Fruit fly (Drosophila melanogaster) whole organism, embryonic: ENCODE data around the gene MTF-1.

Experiments used
- Antp ChIP-seq: fragments of 200-800 bp; sonication (Bioruptor generic); optimal IDR thresholded peaks from 3 replicates; lab custom pipeline; 2016; ENCODE audit warnings: missing biosample characterization, missing genetic modification characterization
- Asciz ChIP-seq: fragments of 200-800 bp; sonication (Bioruptor generic); optimal IDR thresholded peaks from 2 replicates; lab custom pipeline; 2017; ENCODE audit warnings: missing biosample characterization, mild to moderate bottlenecking, missing genetic modification characterization, missing genetic modification reagents
- Blimp-1 ChIP-seq: fragments of 200-800 bp; sonication (Bioruptor generic); optimal IDR thresholded peaks from 3 replicates; lab custom pipeline; 2018; ENCODE audit warnings: missing biosample characterization, missing genetic modification characterization, mild to moderate bottlenecking, moderate library complexity, missing genetic modification reagents
- CG10431 ChIP-seq: fragments of 200-800 bp; sonication (Bioruptor generic); optimal IDR thresholded peaks from 3 replicates; lab custom pipeline; 2018; ENCODE audit warnings: missing biosample characterization, mild to moderate bottlenecking, missing genetic modification characterization
- CG10565 ChIP-seq: fragments of 200-800 bp; sonication (Bioruptor generic); optimal IDR thresholded peaks from 3 replicates; lab custom pipeline; 2016; ENCODE audit warnings: missing biosample characterization, mild to moderate bottlenecking, missing genetic modification characterization
- CG10654 ChIP-seq: fragments of 200-800 bp; sonication (Bioruptor generic); optimal IDR thresholded peaks from 2 replicates; lab custom pipeline; 2016; ENCODE audit warnings: missing biosample characterization, missing genetic modification characterization
- CG11696 ChIP-seq: fragments of 200-800 bp; sonication (Bioruptor generic); IDR thresholded peaks from 2 replicates; pipeline ENCODE4 v1.3.6; 2022; ENCODE audit warnings: missing biosample characterization, missing genetic modification characterization
- CG12155 ChIP-seq: fragments of 200-800 bp; sonication (Bioruptor generic); optimal IDR thresholded peaks from 3 replicates; lab custom pipeline; 2016; ENCODE audit warnings: missing biosample characterization, missing genetic modification characterization
- CG12236 ChIP-seq: fragments of 200-800 bp; sonication (Bioruptor generic); optimal IDR thresholded peaks from 2 replicates; lab custom pipeline; 2016; ENCODE audit warnings: missing biosample characterization, missing genetic modification characterization
- CG1233 ChIP-seq: fragments of 200-800 bp; sonication (Bioruptor generic); optimal IDR thresholded peaks from 4 replicates; lab custom pipeline; 2018; ENCODE audit warnings: missing biosample characterization, mild to moderate bottlenecking, missing genetic modification characterization
- CG1602 ChIP-seq: fragments of 200-800 bp; sonication (Bioruptor generic); optimal IDR thresholded peaks from 3 replicates; lab custom pipeline; 2016; ENCODE audit warnings: missing biosample characterization, missing genetic modification characterization
- CG16779 ChIP-seq: fragments of 200-800 bp; sonication (Bioruptor generic); IDR thresholded peaks from 2 replicates; pipeline ENCODE4 v1.3.6; 2022; ENCODE audit warnings: missing biosample characterization, missing genetic modification characterization
- CG17802 ChIP-seq: fragments of 200-800 bp; sonication (Bioruptor generic); optimal IDR thresholded peaks from 2 replicates; lab custom pipeline; 2018; ENCODE audit warnings: missing biosample characterization, mild to moderate bottlenecking, missing genetic modification characterization, moderate library complexity
- CG17829 ChIP-seq: fragments of 200-800 bp; optimal IDR thresholded peaks from 2 replicates; lab custom pipeline; 2019; ENCODE audit warnings: missing biosample characterization, mild to moderate bottlenecking, missing genetic modification characterization, moderate library complexity
- CG1832 ChIP-seq: fragments of 200-800 bp; sonication (Bioruptor generic); optimal IDR thresholded peaks from 2 replicates; lab custom pipeline; 2017; ENCODE audit warnings: missing biosample characterization, mild to moderate bottlenecking, missing genetic modification characterization, inconsistent platforms
- CG3065 ChIP-seq: fragments of 200-800 bp; sonication (Bioruptor generic); optimal IDR thresholded peaks from 2 replicates; lab custom pipeline; 2016; ENCODE audit warnings: missing biosample characterization, missing genetic modification characterization
- CG31388 ChIP-seq: fragments of 200-800 bp; sonication (Bioruptor generic); optimal IDR thresholded peaks from 2 replicates; lab custom pipeline; 2016; ENCODE audit warnings: missing biosample characterization, missing genetic modification characterization
- CG3995 ChIP-seq: fragments of 200-800 bp; sonication (Bioruptor generic); optimal IDR thresholded peaks from 3 replicates; lab custom pipeline; 2016; ENCODE audit warnings: missing biosample characterization, missing genetic modification characterization
- CG4617 ChIP-seq: fragments of 200-800 bp; sonication (Bioruptor generic); optimal IDR thresholded peaks from 3 replicates; lab custom pipeline; 2016; ENCODE audit warnings: missing biosample characterization, missing genetic modification characterization, borderline replicate concordance
- CG6254 ChIP-seq: fragments of 200-800 bp; sonication (Bioruptor generic); optimal IDR thresholded peaks from 3 replicates; lab custom pipeline; 2017; ENCODE audit warnings: mild to moderate bottlenecking, missing biosample characterization, missing genetic modification reagents, missing genetic modification characterization
- CG6272 ChIP-seq: fragments of 200-800 bp; sonication (Bioruptor generic); IDR thresholded peaks from 2 replicates; pipeline ENCODE4 v1.3.6; 2022; ENCODE audit warnings: missing biosample characterization, missing genetic modification characterization
- CG6683 ChIP-seq: fragments of 200-800 bp; sonication (Bioruptor generic); optimal IDR thresholded peaks from 2 replicates; lab custom pipeline; 2017; ENCODE audit warnings: missing biosample characterization, mild to moderate bottlenecking, missing genetic modification characterization, missing genetic modification reagents
- CG7271 ChIP-seq: fragments of 200-800 bp; sonication (Bioruptor generic); optimal IDR thresholded peaks from 2 replicates; lab custom pipeline; 2018; ENCODE audit warnings: missing biosample characterization, mild to moderate bottlenecking, missing genetic modification characterization, moderate library complexity
- CG8478 ChIP-seq: fragments of >200 bp; optimal IDR thresholded peaks from 2 replicates; lab custom pipeline; 2018
- CoRest ChIP-seq: fragments of 200-800 bp; sonication (Bioruptor generic); optimal IDR thresholded peaks from 3 replicates; lab custom pipeline; 2018; ENCODE audit warnings: missing biosample characterization, mild to moderate bottlenecking, missing genetic modification characterization, moderate library complexity
- D ChIP-seq, 2 experiments: fragments of 200-800 bp in 1 of 2; fragments of >200 bp in 1 of 2; sonication (Bioruptor generic) in 1 of 2; optimal IDR thresholded peaks; 2 replicates in 1 of 2; 3 replicates in 1 of 2; lab custom pipeline; 2017; ENCODE audit warnings: mild to moderate bottlenecking in 1 of 2, missing biosample characterization in 1 of 2, missing genetic modification characterization in 1 of 2, missing genetic modification reagents in 1 of 2
- Deaf1 ChIP-seq: fragments of 200-800 bp; optimal IDR thresholded peaks from 3 replicates; lab custom pipeline; 2019; ENCODE audit warnings: missing biosample characterization, mild to moderate bottlenecking, missing genetic modification characterization, moderate library complexity
- Hey ChIP-seq: fragments of 200-800 bp; sonication (Bioruptor generic); optimal IDR thresholded peaks from 3 replicates; lab custom pipeline; 2018; ENCODE audit warnings: missing biosample characterization, mild to moderate bottlenecking, missing genetic modification characterization
- HmgZ ChIP-seq: fragments of 200-800 bp; sonication (Bioruptor generic); optimal IDR thresholded peaks from 2 replicates; lab custom pipeline; 2018; ENCODE audit warnings: missing biosample characterization, mild to moderate bottlenecking, missing genetic modification characterization
- Hsf ChIP-seq: fragments of 200-800 bp; sonication (Bioruptor generic); optimal IDR thresholded peaks from 3 replicates; lab custom pipeline; 2016; ENCODE audit warnings: missing biosample characterization, missing genetic modification characterization
- Kr ChIP-seq: fragments of 200-800 bp; sonication (Bioruptor generic); optimal IDR thresholded peaks from 2 replicates; lab custom pipeline; 2017; ENCODE audit warnings: missing biosample characterization, mild to moderate bottlenecking, missing genetic modification characterization
- MESR4 ChIP-seq: fragments of 200-800 bp; sonication (Bioruptor generic); optimal IDR thresholded peaks from 2 replicates; lab custom pipeline; 2018; ENCODE audit warnings: missing biosample characterization, mild to moderate bottlenecking, missing genetic modification characterization, moderate library complexity
- Mrtf ChIP-seq: fragments of 200-800 bp; sonication (Bioruptor generic); IDR thresholded peaks from 3 replicates; pipeline ENCODE4 v1.3.6; 2022; ENCODE audit warnings: missing biosample characterization, missing genetic modification characterization
- NFAT ChIP-seq: fragments of 200-800 bp; sonication (Bioruptor generic); IDR thresholded peaks from 2 replicates; pipeline ENCODE4 v1.3.6; 2022; ENCODE audit warnings: missing biosample characterization, missing genetic modification characterization
- Rfx ChIP-seq: fragments of 200-800 bp; sonication (Bioruptor generic); IDR thresholded peaks from 2 replicates; pipeline ENCODE4 v1.3.6; 2022; ENCODE audit warnings: missing biosample characterization, missing genetic modification characterization
- Rx ChIP-seq: fragments of 200-800 bp; sonication (Bioruptor generic); IDR thresholded peaks from 2 replicates; pipeline ENCODE4 v1.3.6; 2022; ENCODE audit warnings: missing biosample characterization, missing genetic modification characterization
- Six4 ChIP-seq: fragments of 200-800 bp; sonication (Bioruptor generic); optimal IDR thresholded peaks from 2 replicates; lab custom pipeline; 2016; ENCODE audit warnings: missing biosample characterization, missing genetic modification characterization
- crol ChIP-seq: fragments of 200-800 bp; sonication (Bioruptor generic); IDR thresholded peaks from 2 replicates; pipeline ENCODE4 v1.3.6; 2022; ENCODE audit warnings: missing biosample characterization, missing genetic modification characterization
- crp ChIP-seq, 2 experiments: fragments of 200-800 bp; sonication (Bioruptor generic); optimal IDR thresholded peaks; 2 replicates in 1 of 2; 3 replicates in 1 of 2; lab custom pipeline; 2017; ENCODE audit warnings: missing biosample characterization in 2 of 2, missing genetic modification characterization in 2 of 2, mild to moderate bottlenecking in 1 of 2, moderate library complexity in 1 of 2
- emc ChIP-seq: fragments of 200-800 bp; sonication (Bioruptor generic); optimal IDR thresholded peaks from 2 replicates; lab custom pipeline; 2016; ENCODE audit warnings: missing biosample characterization, missing genetic modification characterization
- gcm ChIP-seq: fragments of 200-800 bp; sonication (Bioruptor generic); optimal IDR thresholded peaks from 2 replicates; lab custom pipeline; 2019; ENCODE audit warnings: missing biosample characterization, mild to moderate bottlenecking, missing genetic modification characterization, moderate library complexity
- grn ChIP-seq: fragments of 200-800 bp; sonication (Bioruptor generic); optimal IDR thresholded peaks from 3 replicates; lab custom pipeline; 2017; ENCODE audit warnings: missing biosample characterization, missing genetic modification characterization
- gsb ChIP-seq: fragments of 200-800 bp; sonication (Bioruptor generic); IDR thresholded peaks from 2 replicates; pipeline ENCODE4 v1.3.6; 2022; ENCODE audit warnings: missing biosample characterization, missing genetic modification characterization
- hkb ChIP-seq, 2 experiments: fragments of 200-800 bp in 1 of 2; fragments of >200 bp in 1 of 2; sonication (Bioruptor generic) in 1 of 2; IDR thresholded peaks in 1 of 2; optimal IDR thresholded peaks in 1 of 2; 2 replicates each; pipeline versions ENCODE4 v1.3.6 to Lab custom; 2017 to 2022; ENCODE audit warnings: missing biosample characterization in 1 of 2, missing genetic modification characterization in 1 of 2
- kah ChIP-seq: fragments of 200-800 bp; sonication (Bioruptor generic); optimal IDR thresholded peaks from 2 replicates; lab custom pipeline; 2018; ENCODE audit warnings: missing biosample characterization, mild to moderate bottlenecking, missing genetic modification characterization
- pho ChIP-seq: fragments of 200-800 bp; sonication (Bioruptor generic); optimal IDR thresholded peaks from 2 replicates; lab custom pipeline; 2016; ENCODE audit warnings: missing biosample characterization, missing genetic modification characterization
- pnt ChIP-seq: fragments of 200-800 bp; sonication (Bioruptor generic); optimal IDR thresholded peaks from 3 replicates; lab custom pipeline; 2016; ENCODE audit warnings: missing biosample characterization, missing genetic modification characterization
- pros ChIP-seq: fragments of 200-800 bp; sonication (Bioruptor generic); optimal IDR thresholded peaks from 3 replicates; lab custom pipeline; 2019; ENCODE audit warnings: missing biosample characterization, mild to moderate bottlenecking, missing genetic modification characterization, moderate library complexity
- ssp ChIP-seq: fragments of 200-800 bp; sonication (Bioruptor generic); IDR thresholded peaks from 2 replicates; pipeline ENCODE4 v1.3.6; 2022; ENCODE audit warnings: missing biosample characterization, missing genetic modification characterization
- unpg ChIP-seq: fragments of 200-800 bp; sonication (Bioruptor generic); optimal IDR thresholded peaks from 3 replicates; lab custom pipeline; 2018; ENCODE audit warnings: missing biosample characterization, mild to moderate bottlenecking, missing genetic modification characterization, moderate library complexity

The MTF-1 gene

dm6 chr3L:9410030-9410589 lies 20.0 kb upstream of the MTF-1 start (continued):
- TF ChIP-seq CG7271: no peak
- TF ChIP-seq CG6272: no peak
- no peak for TF ChIP-seq NFAT (GFP tag; lab: Robert Waterston, UW)
- 0 out of 2 replicates have a peak, but pooled peaks have one; percentile 22 for TF ChIP-seq CG16779 (GFP tag; lab: Robert Waterston, UW)
- no peak for TF ChIP-seq Mrtf (GFP tag; lab: Robert Waterston, UW)
- TF ChIP-seq Kr (GFP tag; lab: Kevin White, UChicago): no peak
- no peak for TF ChIP-seq CoRest (tag; lab: Kevin White, UChicago)
- TF ChIP-seq CG31388: no peak
- no peak for TF ChIP-seq CG11696 (GFP tag; lab: Robert Waterston, UW)
- no peak for TF ChIP-seq Six4 (GFP tag; lab: Kevin White, UChicago)
- TF ChIP-seq MESR4: peak; percentile 26
- no peak for TF ChIP-seq Rfx (GFP tag; lab: Robert Waterston, UW)
- no peak for TF ChIP-seq CG10431 (GFP tag; lab: Kevin White, UChicago)
- TF ChIP-seq CG8478 (lab: Kevin White, UChicago): peak; percentile 75
- TF ChIP-seq CG1832 (GFP tag; lab: Kevin White, UChicago): peak; percentile 63
- TF ChIP-seq D (optimal IDR thresholded peaks at IDR 0.05; lab: Kevin White, UChicago): peak; percentile 69
- no peak for TF ChIP-seq D (GFP tag; optimal IDR thresholded peaks at IDR 0.05; lab: Kevin White, UChicago)
- peak; percentile 82 for TF ChIP-seq pros (GFP tag; lab: Kevin White, UChicago)
- TF ChIP-seq Hsf (GFP tag; lab: Kevin White, UChicago): no peak
- TF ChIP-seq Blimp-1: no peak
- no peak for TF ChIP-seq unpg (GFP tag; lab: Kevin White, UChicago)
- TF ChIP-seq gsb (GFP tag; lab: Robert Waterston, UW): no peak
- TF ChIP-seq hkb (optimal IDR thresholded peaks at IDR 0.05; lab: Kevin White, UChicago): no peak
- no peak for TF ChIP-seq hkb (GFP tag; IDR thresholded peaks at IDR 0.05; lab: Robert Waterston, UW)
- no peak for TF ChIP-seq crp (GFP tag; optimal IDR thresholded peaks at IDR 0.05; lab: Kevin White, UChicago)
- TF ChIP-seq CG6254: no peak
- TF ChIP-seq Deaf1: no peak
- TF ChIP-seq CG12155 (GFP tag; lab: Kevin White, UChicago): no peak
- TF ChIP-seq Rx (GFP tag; lab: Robert Waterston, UW): no peak
- TF ChIP-seq ssp: no peak
- no peak for TF ChIP-seq CG1233 (GFP tag; lab: Kevin White, UChicago)
- no peak for TF ChIP-seq pho
- TF ChIP-seq emc: no peak
- no peak for TF ChIP-seq Asciz (GFP tag; lab: Kevin White, UChicago)
- no peak for TF ChIP-seq HmgZ (tag; lab: Kevin White, UChicago)
- no peak for TF ChIP-seq CG12236 (GFP tag; lab: Kevin White, UChicago)
- peak; percentile 64 for TF ChIP-seq crol (GFP tag; lab: Robert Waterston, UW)
- no peak for TF ChIP-seq CG10565 (GFP tag; lab: Kevin White, UChicago)
- no peak for TF ChIP-seq CG17802 (tag; lab: Kevin White, UChicago)
- no peak for TF ChIP-seq kah (GFP tag; lab: Kevin White, UChicago)
- TF ChIP-seq CG3995 (GFP tag; lab: Kevin White, UChicago): no peak
- no peak for TF ChIP-seq gcm (GFP tag; lab: Kevin White, UChicago)
- no peak for TF ChIP-seq CG1602 (GFP tag; lab: Kevin White, UChicago)
- no peak for TF ChIP-seq CG10654 (GFP tag; lab: Kevin White, UChicago)
- no peak for TF ChIP-seq Antp (GFP tag; lab: Kevin White, UChicago)
- no peak for TF ChIP-seq CG17829 (tag; lab: Kevin White, UChicago)
- TF ChIP-seq CG4617 (GFP tag; lab: Kevin White, UChicago): no peak
- TF ChIP-seq CG3065 (GFP tag; lab: Kevin White, UChicago): no peak
- no peak for TF ChIP-seq grn
- no peak for TF ChIP-seq CG6683 (GFP tag; lab: Kevin White, UChicago)
- no peak for TF ChIP-seq pnt
- TF ChIP-seq Hey (tag; lab: Kevin White, UChicago): no peak
